Worm (Caenorhabditis elegans) whole organism, early embryonic: ENCODE data around the gene F23A7.4.

Experiments used
- aly-1 ChIP-seq: sonication (generic microtip); optimal IDR thresholded peaks from 2 replicates; lab custom pipeline; 2016; ENCODE audit warnings: missing genetic modification characterization, missing compliant biosample characterization
- ama-1 ChIP-seq: fragments of 150-350 bp; optimal IDR thresholded peaks from 2 replicates; lab custom pipeline; 2014
- ceh-13 ChIP-seq: fragments of 200-800 bp; sonication (Bioruptor generic); optimal IDR thresholded peaks from 2 replicates; lab custom pipeline; 2018; ENCODE audit warnings: mild to moderate bottlenecking, missing genetic modification characterization, missing compliant biosample characterization
- ceh-36 ChIP-seq: sonication (generic microtip); optimal IDR thresholded peaks from 2 replicates; lab custom pipeline; 2016; ENCODE audit warnings: missing genetic modification characterization, inconsistent platforms, missing compliant biosample characterization
- flt-1 ChIP-seq: fragments of 200-800 bp; sonication (Bioruptor generic); IDR thresholded peaks from 2 replicates; pipeline ENCODE4 v1.3.6; 2022; ENCODE audit warnings: missing genetic modification characterization, missing compliant biosample characterization
- hmg-4 ChIP-seq: fragments of 200-800 bp; sonication (Bioruptor generic); optimal IDR thresholded peaks from 2 replicates; lab custom pipeline; 2018; ENCODE audit warnings: mild to moderate bottlenecking, missing genetic modification characterization, missing compliant biosample characterization
- hnd-1 ChIP-seq: sonication (generic microtip); optimal IDR thresholded peaks from 2 replicates; lab custom pipeline; 2016; ENCODE audit warnings: missing genetic modification characterization, missing compliant biosample characterization
- sea-1 ChIP-seq: fragments of 200-800 bp; sonication (Bioruptor generic); conservative IDR thresholded peaks from 2 replicates; pipeline ENCODE4 v1.3.6; 2022; ENCODE audit warnings: missing genetic modification characterization, missing compliant biosample characterization
- tbx-11 ChIP-seq: fragments of 200-800 bp; sonication (Bioruptor generic); IDR thresholded peaks from 2 replicates; pipeline ENCODE4 v1.3.6; 2022; ENCODE audit warnings: missing genetic modification characterization, missing compliant biosample characterization

ce11 chrX:16202229-16202628, 10.2 kb upstream of the F23A7.4 start:
- TF ChIP-seq ceh-13 (GFP tag; lab: Kevin White, UChicago) = no peak
- no peak for TF ChIP-seq ama-1 (lab: Kevin White, UChicago)
- no peak for TF ChIP-seq tbx-11 (GFP tag; lab: Robert Waterston, UW)
- TF ChIP-seq hnd-1 = no peak
- TF ChIP-seq hmg-4 (GFP tag; lab: Kevin White, UChicago) = peak; percentile 8
- TF ChIP-seq ceh-36 (tag; lab: Kevin White, UChicago) = no peak
- TF ChIP-seq flt-1 (GFP tag; lab: Robert Waterston, UW) = no peak
- TF ChIP-seq sea-1 = no peak
- no peak for TF ChIP-seq aly-1 (tag; lab: Kevin White, UChicago)
